Fruit fly (Drosophila melanogaster) whole organism, adult: ENCODE measurements around the gene Tom20.

Source experiments
- CG11617 ChIP-seq: fragments of 200-800 bp; sonication (Bioruptor generic); optimal IDR thresholded peaks from 2 replicates; lab custom pipeline; 2017; ENCODE audit warnings: mild to moderate bottlenecking, missing biosample characterization, missing genetic modification reagents, missing genetic modification characterization
- CG12768 ChIP-seq: fragments of 200-800 bp; sonication (Bioruptor generic); optimal IDR thresholded peaks from 2 replicates; lab custom pipeline; 2017; ENCODE audit warnings: missing biosample characterization, missing genetic modification characterization, mild to moderate bottlenecking, moderate library complexity, missing genetic modification reagents
- CG7045 ChIP-seq: fragments of 200-800 bp; sonication (Bioruptor generic); optimal IDR thresholded peaks from 2 replicates; lab custom pipeline; 2017; ENCODE audit warnings: missing biosample characterization, mild to moderate bottlenecking, missing genetic modification characterization
- CG7101 ChIP-seq: fragments of 200-800 bp; sonication (Bioruptor generic); optimal IDR thresholded peaks from 2 replicates; lab custom pipeline; 2018; ENCODE audit warnings: missing biosample characterization, mild to moderate bottlenecking, missing genetic modification characterization, moderate library complexity
- Mnt ChIP-seq: fragments of 200-800 bp; sonication (Bioruptor generic); optimal IDR thresholded peaks from 2 replicates; lab custom pipeline; 2016; ENCODE audit warnings: missing biosample characterization, mild to moderate bottlenecking, missing genetic modification characterization
- cnc ChIP-seq, 2 experiments: fragments of >200 bp; optimal IDR thresholded peaks; 2 replicates each; lab custom pipeline; 2017
- pad ChIP-seq: fragments of 200-800 bp; sonication (Bioruptor generic); optimal IDR thresholded peaks from 3 replicates; lab custom pipeline; 2017; ENCODE audit warnings: missing biosample characterization, missing genetic modification characterization, mild to moderate bottlenecking, moderate library complexity, missing genetic modification reagents
- tj ChIP-seq: fragments of 200-800 bp; sonication (Bioruptor generic); optimal IDR thresholded peaks from 3 replicates; lab custom pipeline; 2017; ENCODE audit warnings: missing biosample characterization, mild to moderate bottlenecking, missing genetic modification characterization, moderate library complexity

DNA sequence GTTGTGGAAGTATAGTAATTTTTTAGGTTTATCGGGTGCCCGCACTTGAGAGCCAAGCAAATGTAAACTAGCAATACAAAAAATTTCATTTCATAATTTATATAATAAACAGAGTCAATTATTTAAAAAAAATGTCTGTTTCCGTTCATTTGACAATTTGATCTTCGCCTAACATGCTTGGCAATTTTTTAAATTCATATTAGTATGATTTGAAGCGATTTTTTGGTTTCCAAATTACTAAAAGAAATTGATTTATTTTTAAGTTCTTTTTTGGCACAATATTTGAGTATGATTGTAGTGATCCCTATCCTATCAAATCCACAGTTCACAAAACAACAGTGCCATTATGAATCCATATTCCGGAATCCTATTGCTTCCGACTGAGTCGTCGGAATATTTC lies 48.6 kb upstream of the Tom20 start, which contains the start of gene CG34258:
- TF ChIP-seq tj (GFP tag; lab: Kevin White, UChicago) (no peak), Mnt (GFP tag; lab: Kevin White, UChicago) (no peak), cnc (optimal IDR thresholded peaks at IDR 0.05; lab: Kevin White, UChicago) (no peak), pad (GFP tag; lab: Kevin White, UChicago) (no peak), CG11617 (GFP tag; lab: Kevin White, UChicago) (no peak), CG12768 (GFP tag; lab: Kevin White, UChicago) (no peak), CG7045 (GFP tag; lab: Kevin White, UChicago) (no peak), CG7101 (tag; lab: Kevin White, UChicago) (no peak)
